Worm (Caenorhabditis elegans): ENCODE measurements around the gene exc-7.
A peak's percentile ranks its signal among the peaks of the same experiment; 100 is the strongest.

exc-7 gene

ce11 chrII:9594924-9595323 is 19.2 kb downstream of the exc-7 start, which contains the start of gene E02H1.5:
Gene E02H1.5, plus strand, starts transcription at chrII:9595224.
- 0 out of 2 replicates have a peak, but pooled peaks have one; percentile 4 for TF ChIP-seq hmg-1.2 (GFP tag; IDR thresholded peaks at IDR 0.05)
- no peak for TF ChIP-seq bed-1 (GFP tag; IDR thresholded peaks at IDR 0.05)
- TF ChIP-seq sptf-2 (GFP tag; optimal IDR thresholded peaks at IDR 0.05), result no peak
- TF ChIP-seq lsl-1 (GFP tag; optimal IDR thresholded peaks at IDR 0.05), result no peak

- TF ChIP-seq dpl-1 (GFP tag; optimal IDR thresholded peaks at IDR 0.05) (no peak), lin-54 (GFP tag; optimal IDR thresholded peaks at IDR 0.05) (no peak), lin-40 (tag; optimal IDR thresholded peaks at IDR 0.05) (no peak), cebp-1 (GFP tag; IDR thresholded peaks at IDR 0.05) (no peak), cebp-1 (tag; optimal IDR thresholded peaks at IDR 0.05) (no peak)
Observed at ce11 chrII:9596401-9596800, 20.6 kb downstream of the exc-7 start, which contains the start of gene E02H1.6. Gene E02H1.6, plus strand, starts transcription at chrII:9596701.

- TF ChIP-seq hmg-20 (GFP tag; IDR thresholded peaks at IDR 0.05), result no peak
- TF ChIP-seq let-607 (tag; optimal IDR thresholded peaks at IDR 0.05), result no peak
- TF ChIP-seq aptf-2 (GFP tag; conservative IDR thresholded peaks at IDR 0.05), result no peak
- no peak; the same call in 1 of the 2 replicates for TF ChIP-seq dox-1 (GFP tag; IDR thresholded peaks at IDR 0.05)
- TF ChIP-seq madf-3 (GFP tag; IDR thresholded peaks at IDR 0.05), result 0 out of 2 replicates have a peak, but pooled peaks have one; percentile 29
- no peak; the same call in 1 of the 2 replicates for TF ChIP-seq hsf-1 (GFP tag; IDR thresholded peaks at IDR 0.05)
- TF ChIP-seq egl-44 (GFP tag; IDR thresholded peaks at IDR 0.05), result no peak
- TF ChIP-seq fkh-3 (tag; optimal IDR thresholded peaks at IDR 0.05), result no peak
- TF ChIP-seq him-1 (tag; optimal IDR thresholded peaks at IDR 0.05), result no peak
- TF ChIP-seq nfyb-1 (GFP tag; IDR thresholded peaks at IDR 0.05), result peak; percentile 71; the same call in 1 of the 2 replicates
- no peak for TF ChIP-seq aptf-3 (GFP tag; IDR thresholded peaks at IDR 0.05)
- TF ChIP-seq ets-4 (GFP tag; optimal IDR thresholded peaks at IDR 0.05), result no peak
- no peak for TF ChIP-seq F37B4.10 (GFP tag; IDR thresholded peaks at IDR 0.05)
- 0 out of 2 replicates have a peak, but pooled peaks have one; percentile 27 for TF ChIP-seq K11D2.4 (GFP tag; IDR thresholded peaks at IDR 0.05)
- no peak for TF ChIP-seq ztf-3 (GFP tag; optimal IDR thresholded peaks at IDR 0.05)
- no peak; the same call in 1 of the 2 replicates for TF ChIP-seq cebp-1 (GFP tag; IDR thresholded peaks at IDR 0.05)
- peak; percentile 19 for TF ChIP-seq cebp-1 (tag; optimal IDR thresholded peaks at IDR 0.05)
- no peak for TF ChIP-seq akir-1 (GFP tag; optimal IDR thresholded peaks at IDR 0.05)
- no peak for TF ChIP-seq snpc-3.4 (tag; optimal IDR thresholded peaks at IDR 0.05)
- TF ChIP-seq nfya-1 (tag; optimal IDR thresholded peaks at IDR 0.05; ENCODE audit: borderline replicate concordance, insufficient read depth), result no peak
- peak in 1 of 3 experiments; percentile 44 for TF ChIP-seq lin-35 (GFP tag; optimal IDR thresholded peaks at IDR 0.05)
- peak; percentile 6 for TF ChIP-seq athp-1 (tag; optimal IDR thresholded peaks at IDR 0.05)
- TF ChIP-seq attf-3 (GFP tag; conservative IDR thresholded peaks at IDR 0.05), result 0 out of 2 replicates have a peak, but pooled peaks have one; percentile 9
- TF ChIP-seq atf-7 (tag; optimal IDR thresholded peaks at IDR 0.05), result no peak
- no peak for TF ChIP-seq zfh-2 (GFP tag; conservative IDR thresholded peaks at IDR 0.05)
- no peak for TF ChIP-seq lin-54 (GFP tag; optimal IDR thresholded peaks at IDR 0.05)
- no peak for TF ChIP-seq B0019.2 (GFP tag; conservative IDR thresholded peaks at IDR 0.05)
- no peak for TF ChIP-seq F10E7.11 (tag; optimal IDR thresholded peaks at IDR 0.05)
- peak; percentile 15 for TF ChIP-seq ZK185.1 (tag; optimal IDR thresholded peaks at IDR 0.05; ENCODE audit: poor library complexity, severe bottlenecking)
- TF ChIP-seq ama-1 (optimal IDR thresholded peaks at IDR 0.05), result no peak
- TF ChIP-seq ama-1 (GFP tag; optimal IDR thresholded peaks at IDR 0.05), result no peak
- peak; percentile 55 for TF ChIP-seq repo-1 (tag; optimal IDR thresholded peaks at IDR 0.05)
- TF ChIP-seq madf-6 (GFP tag; IDR thresholded peaks at IDR 0.05), result 0 out of 2 replicates have a peak, but pooled peaks have one; percentile 43
Observed at ce11 chrII:9597516-9598047, 21.8 kb downstream of the exc-7 start, which contains the start of gene mrpl-53. Gene mrpl-53, plus strand, starts transcription at chrII:9597622.
